Fruit fly (Drosophila melanogaster) whole organism, embryonic: Measurements from ENCODE around the gene Spt20.

Experiments used
- ATbp ChIP-seq: fragments of 200-800 bp; sonication (Bioruptor generic); optimal IDR thresholded peaks from 2 replicates; lab custom pipeline; 2017; ENCODE audit warnings: missing biosample characterization, mild to moderate bottlenecking, missing genetic modification characterization, missing genetic modification reagents
- Asciz ChIP-seq: fragments of 200-800 bp; sonication (Bioruptor generic); optimal IDR thresholded peaks from 2 replicates; lab custom pipeline; 2017; ENCODE audit warnings: missing biosample characterization, mild to moderate bottlenecking, missing genetic modification characterization, missing genetic modification reagents
- CG10543 ChIP-seq: fragments of 200-800 bp; sonication (Bioruptor generic); optimal IDR thresholded peaks from 3 replicates; lab custom pipeline; 2017; ENCODE audit warnings: missing biosample characterization, mild to moderate bottlenecking, missing genetic modification characterization, moderate library complexity
- CG11398 ChIP-seq: fragments of 200-800 bp; sonication (Bioruptor generic); optimal IDR thresholded peaks from 2 replicates; lab custom pipeline; 2016; ENCODE audit warnings: missing biosample characterization, missing genetic modification characterization
- CG11456 ChIP-seq: fragments of 200-800 bp; sonication (Bioruptor generic); IDR thresholded peaks from 3 replicates; pipeline ENCODE4 v1.3.6; 2022; ENCODE audit warnings: missing biosample characterization, missing genetic modification characterization
- CG11504 ChIP-seq: fragments of 200-800 bp; sonication (Bioruptor generic); optimal IDR thresholded peaks from 3 replicates; lab custom pipeline; 2019; ENCODE audit warnings: missing biosample characterization, mild to moderate bottlenecking, missing genetic modification characterization, moderate library complexity
- CG11723 ChIP-seq: fragments of 200-800 bp; sonication (Bioruptor generic); optimal IDR thresholded peaks from 2 replicates; lab custom pipeline; 2017; ENCODE audit warnings: missing biosample characterization, mild to moderate bottlenecking, missing genetic modification characterization
- CG12942 ChIP-seq: fragments of 200-800 bp; sonication (Bioruptor generic); optimal IDR thresholded peaks from 3 replicates; lab custom pipeline; 2016; ENCODE audit warnings: missing biosample characterization, missing genetic modification characterization
- CG13123 ChIP-seq: fragments of 200-800 bp; sonication (Bioruptor generic); optimal IDR thresholded peaks from 2 replicates; lab custom pipeline; 2016; ENCODE audit warnings: missing biosample characterization, missing genetic modification characterization
- CG16815 ChIP-seq: fragments of 200-800 bp; sonication (Bioruptor generic); optimal IDR thresholded peaks from 3 replicates; lab custom pipeline; 2017; ENCODE audit warnings: missing biosample characterization, mild to moderate bottlenecking, missing genetic modification characterization
- CG17328 ChIP-seq: fragments of 200-800 bp; sonication (Bioruptor generic); IDR thresholded peaks from 2 replicates; pipeline ENCODE4 v1.3.6; 2022; ENCODE audit warnings: missing biosample characterization, missing genetic modification characterization
- CG18599 ChIP-seq: fragments of 200-800 bp; sonication (Bioruptor generic); optimal IDR thresholded peaks from 3 replicates; lab custom pipeline; 2017; ENCODE audit warnings: missing biosample characterization, missing genetic modification characterization, mild to moderate bottlenecking, moderate library complexity, missing genetic modification reagents
- CG2129 ChIP-seq: fragments of 200-800 bp; sonication (Bioruptor generic); IDR thresholded peaks from 2 replicates; pipeline ENCODE4 v1.3.6; 2022; ENCODE audit warnings: missing biosample characterization, missing genetic modification characterization; ENCODE audit not compliant: partially characterized antibody
- CG30020 ChIP-seq: fragments of 200-800 bp; optimal IDR thresholded peaks from 2 replicates; lab custom pipeline; 2019; ENCODE audit warnings: missing biosample characterization, mild to moderate bottlenecking, missing genetic modification characterization, moderate library complexity
- CG31365 ChIP-seq: fragments of 200-800 bp; sonication (Bioruptor generic); optimal IDR thresholded peaks from 2 replicates; lab custom pipeline; 2018; ENCODE audit warnings: missing biosample characterization, mild to moderate bottlenecking, missing genetic modification characterization
- CG32772 ChIP-seq: fragments of 200-800 bp; sonication (Bioruptor generic); IDR thresholded peaks from 2 replicates; pipeline ENCODE4 v1.3.6; 2022; ENCODE audit warnings: missing biosample characterization, missing genetic modification characterization
- CG3281 ChIP-seq: fragments of 200-800 bp; sonication (Bioruptor generic); optimal IDR thresholded peaks from 3 replicates; lab custom pipeline; 2017; ENCODE audit warnings: missing biosample characterization, mild to moderate bottlenecking, missing genetic modification characterization
- CG42726 ChIP-seq: fragments of 200-800 bp; sonication (Bioruptor generic); IDR thresholded peaks from 2 replicates; pipeline ENCODE4 v1.3.6; 2022; ENCODE audit warnings: missing biosample characterization, missing genetic modification characterization; ENCODE audit not compliant: partially characterized antibody
- CG6791 ChIP-seq: fragments of 200-800 bp; sonication (Bioruptor generic); IDR thresholded peaks from 3 replicates; pipeline ENCODE4 v1.3.6; 2022; ENCODE audit warnings: missing biosample characterization, missing genetic modification characterization; ENCODE audit not compliant: partially characterized antibody
- CG9932 ChIP-seq: fragments of 200-800 bp; sonication (Bioruptor generic); IDR thresholded peaks from 2 replicates; pipeline ENCODE4 v1.3.6; 2022; ENCODE audit warnings: missing biosample characterization, missing genetic modification characterization
- CoRest ChIP-seq: fragments of 200-800 bp; sonication (Bioruptor generic); optimal IDR thresholded peaks from 3 replicates; lab custom pipeline; 2018; ENCODE audit warnings: missing biosample characterization, mild to moderate bottlenecking, missing genetic modification characterization, moderate library complexity
- Gug ChIP-seq: fragments of 200-800 bp; sonication (Bioruptor generic); IDR thresholded peaks from 4 replicates; pipeline ENCODE4 v1.3.6; 2022; ENCODE audit warnings: missing biosample characterization, missing genetic modification characterization
- HmgZ ChIP-seq: fragments of 200-800 bp; sonication (Bioruptor generic); optimal IDR thresholded peaks from 2 replicates; lab custom pipeline; 2018; ENCODE audit warnings: missing biosample characterization, mild to moderate bottlenecking, missing genetic modification characterization
- NC2α ChIP-seq: fragments of 200-800 bp; sonication (Bioruptor generic); optimal IDR thresholded peaks from 2 replicates; lab custom pipeline; 2016; ENCODE audit warnings: missing biosample characterization, missing genetic modification characterization
- Nf-YB ChIP-seq: fragments of 200-800 bp; sonication (Bioruptor generic); optimal IDR thresholded peaks from 3 replicates; lab custom pipeline; 2019; ENCODE audit warnings: missing biosample characterization, mild to moderate bottlenecking, missing genetic modification characterization, moderate library complexity
- PHDP ChIP-seq: fragments of 200-800 bp; sonication (Bioruptor generic); optimal IDR thresholded peaks from 3 replicates; lab custom pipeline; 2018; ENCODE audit warnings: missing biosample characterization, mild to moderate bottlenecking, missing genetic modification characterization, moderate library complexity
- Ravus ChIP-seq: fragments of 200-800 bp; sonication (Bioruptor generic); IDR thresholded peaks from 2 replicates; pipeline ENCODE4 v1.3.6; 2022; ENCODE audit warnings: missing biosample characterization, missing genetic modification characterization
- Spps ChIP-seq: fragments of 200-800 bp; sonication (Bioruptor generic); optimal IDR thresholded peaks from 2 replicates; lab custom pipeline; 2018; ENCODE audit warnings: missing biosample characterization, mild to moderate bottlenecking, missing genetic modification characterization
- Taf1 ChIP-seq: fragments of 200-800 bp; sonication (Bioruptor generic); IDR thresholded peaks from 2 replicates; pipeline ENCODE4 v1.3.6; 2022; ENCODE audit warnings: missing biosample characterization, missing genetic modification characterization
- Usf ChIP-seq: fragments of 200-800 bp; sonication (Bioruptor generic); optimal IDR thresholded peaks from 2 replicates; lab custom pipeline; 2017; ENCODE audit warnings: missing genotype, missing biosample characterization, missing genetic modification characterization
- Xbp1 ChIP-seq: fragments of 200-800 bp; sonication (Bioruptor generic); optimal IDR thresholded peaks from 3 replicates; lab custom pipeline; 2016; ENCODE audit warnings: missing biosample characterization, mild to moderate bottlenecking, missing genetic modification characterization
- Xrp1 ChIP-seq: fragments of 200-800 bp; sonication (Bioruptor generic); IDR thresholded peaks from 2 replicates; pipeline ENCODE4 v1.3.6; 2022; ENCODE audit warnings: missing biosample characterization, missing genetic modification characterization
- ac ChIP-seq: fragments of 200-800 bp; sonication (Bioruptor generic); optimal IDR thresholded peaks from 3 replicates; lab custom pipeline; 2017; ENCODE audit warnings: missing biosample characterization, mild to moderate bottlenecking, missing genetic modification characterization
- az2 ChIP-seq: fragments of 200-800 bp; sonication (Bioruptor generic); optimal IDR thresholded peaks from 3 replicates; lab custom pipeline; 2016; ENCODE audit warnings: missing biosample characterization, missing genetic modification characterization
- bbx ChIP-seq: fragments of 200-800 bp; sonication (Bioruptor generic); IDR thresholded peaks from 2 replicates; pipeline ENCODE4 v1.3.6; 2022; ENCODE audit warnings: missing biosample characterization, missing genetic modification characterization; ENCODE audit not compliant: partially characterized antibody
- bsh ChIP-seq, 2 experiments: fragments of 200-800 bp; sonication (Bioruptor generic); optimal IDR thresholded peaks; 2 replicates each; lab custom pipeline; 2017 to 2018; ENCODE audit warnings: mild to moderate bottlenecking in 2 of 2, missing biosample characterization in 2 of 2, missing genetic modification characterization in 2 of 2, moderate library complexity in 1 of 2
- emc ChIP-seq: fragments of 200-800 bp; sonication (Bioruptor generic); optimal IDR thresholded peaks from 2 replicates; lab custom pipeline; 2016; ENCODE audit warnings: missing biosample characterization, missing genetic modification characterization
- inv ChIP-seq: fragments of 200-800 bp; sonication (Bioruptor generic); IDR thresholded peaks from 2 replicates; pipeline ENCODE4 v1.3.6; 2022; ENCODE audit warnings: missing biosample characterization, missing genetic modification characterization; ENCODE audit not compliant: partially characterized antibody
- lola ChIP-seq, 3 experiments: fragments of >200 bp in 2 of 3; fragments of 200-800 bp in 1 of 3; sonication (Bioruptor generic) in 1 of 3; optimal IDR thresholded peaks; 2 replicates each; lab custom pipeline; 2017 to 2019; ENCODE audit warnings: missing biosample characterization in 3 of 3, missing genetic modification characterization in 3 of 3, mild to moderate bottlenecking in 1 of 3, moderate library complexity in 1 of 3
- maf-S ChIP-seq: fragments of 200-800 bp; sonication (Bioruptor generic); optimal IDR thresholded peaks from 2 replicates; lab custom pipeline; 2016; ENCODE audit warnings: missing biosample characterization, missing genetic modification characterization
- nom ChIP-seq: fragments of 200-800 bp; sonication (Bioruptor generic); optimal IDR thresholded peaks from 2 replicates; lab custom pipeline; 2017; ENCODE audit warnings: missing biosample characterization, missing genetic modification characterization, mild to moderate bottlenecking, moderate library complexity, missing genetic modification reagents
- peb ChIP-seq: fragments of 200-800 bp; sonication (Bioruptor generic); IDR thresholded peaks from 2 replicates; pipeline ENCODE4 v1.3.6; 2022; ENCODE audit warnings: missing biosample characterization, missing genetic modification characterization
- salm ChIP-seq: fragments of 200-800 bp; sonication (Bioruptor generic); optimal IDR thresholded peaks from 2 replicates; lab custom pipeline; 2018; ENCODE audit warnings: missing biosample characterization, mild to moderate bottlenecking, missing genetic modification characterization
- ssp ChIP-seq: fragments of 200-800 bp; sonication (Bioruptor generic); IDR thresholded peaks from 2 replicates; pipeline ENCODE4 v1.3.6; 2022; ENCODE audit warnings: missing biosample characterization, missing genetic modification characterization
- vfl ChIP-seq: fragments of 200-800 bp; sonication (Bioruptor generic); optimal IDR thresholded peaks from 2 replicates; lab custom pipeline; 2016; ENCODE audit warnings: missing biosample characterization, missing genetic modification characterization
- z ChIP-seq: fragments of 200-800 bp; sonication (Bioruptor generic); IDR thresholded peaks from 3 replicates; pipeline ENCODE4 v1.3.6; 2022; ENCODE audit warnings: missing biosample characterization, missing genetic modification characterization

Spt20 gene

dm6 chr3L:13476566-13477452, 25.7 kb upstream of the Spt20 start (continued):
- TF ChIP-seq CG12942 (GFP tag; lab: Kevin White, UChicago) (peak; percentile 81), salm (peak; percentile 77), bsh (GFP tag; optimal IDR thresholded peaks at IDR 0.05; lab: Kevin White, UChicago) (peak; percentile 90 to 91), CoRest (peak; percentile 95), ATbp (GFP tag; lab: Kevin White, UChicago) (peak; percentile 91), az2 (peak; percentile 90), Nf-YB (GFP tag; lab: Kevin White, UChicago) (peak; percentile 71), CG11723 (GFP tag; lab: Kevin White, UChicago) (peak; percentile 91), Ravus (GFP tag; lab: Robert Waterston, UW) (peak; percentile 45), emc (GFP tag; lab: Kevin White, UChicago) (peak; percentile 63), CG11398 (GFP tag; lab: Kevin White, UChicago) (peak; percentile 35), NC2α (GFP tag; lab: Kevin White, UChicago) (no peak), CG11456 (peak; percentile 70; the same call in 2 of the 3 replicates), ac (no peak), CG2129 (GFP tag; lab: Robert Waterston, UW) (0 out of 2 replicates have a peak, but pooled peaks have one; percentile 21), CG31365 (peak; percentile 40), Xrp1 (peak; percentile 85)

dm6 chr3L:13477453-13478184, 24.9 kb upstream of the Spt20 start, which contains the start of gene stv:
Gene stv, plus strand, starts transcription at chr3L:13477541.
- TF ChIP-seq ssp (no peak), maf-S (no peak), peb (GFP tag; lab: Robert Waterston, UW) (no peak), CG9932 (GFP tag; lab: Robert Waterston, UW) (peak; percentile 30; the same call in 1 of the 2 replicates), CG17328 (GFP tag; lab: Robert Waterston, UW) (no peak), CG16815 (GFP tag; lab: Kevin White, UChicago) (no peak), Usf (GFP tag; lab: Kevin White, UChicago) (no peak), CG42726 (GFP tag; lab: Robert Waterston, UW) (peak; percentile 46; the same call in 1 of the 2 replicates), Gug (GFP tag; lab: Robert Waterston, UW) (peak; percentile 28; the same call in 1 of the 4 replicates), PHDP (no peak), Asciz (no peak), Xbp1 (GFP tag; lab: Kevin White, UChicago) (no peak), inv (GFP tag; lab: Robert Waterston, UW) (peak; percentile 6; the same call in 1 of the 2 replicates), CG3281 (GFP tag; lab: Kevin White, UChicago) (peak; percentile 25), nom (GFP tag; lab: Kevin White, UChicago) (no peak), vfl (GFP tag; lab: Kevin White, UChicago) (no peak), CG10543 (peak; percentile 57), CG6791 (GFP tag; lab: Robert Waterston, UW) (no peak), lola (GFP tag; optimal IDR thresholded peaks at IDR 0.05; lab: Kevin White, UChicago) (no peak), CG11504 (tag; lab: Kevin White, UChicago) (no peak), CG18599 (GFP tag; lab: Kevin White, UChicago) (peak; percentile 39), CG12942 (GFP tag; lab: Kevin White, UChicago) (no peak), z (GFP tag; lab: Robert Waterston, UW) (0 out of 3 replicates have a peak, but pooled peaks have one; percentile 31), Taf1 (GFP tag; lab: Robert Waterston, UW) (no peak), CG30020 (tag; lab: Kevin White, UChicago) (no peak), CG13123 (GFP tag; lab: Kevin White, UChicago) (no peak), HmgZ (tag; lab: Kevin White, UChicago) (no peak), bbx (GFP tag; lab: Robert Waterston, UW) (0 out of 2 replicates have a peak, but pooled peaks have one; percentile 47), Spps (no peak), CG32772 (GFP tag; lab: Robert Waterston, UW) (no peak)
